Worm (Caenorhabditis elegans): ENCODE results near the gene elc-1.
A peak's percentile ranks its signal among the peaks of the same experiment; 100 is the strongest.

elc-1 gene

ce11 chrIII:1416571-1416970 lies 419 bp downstream of the elc-1 start:
- no peak for TF ChIP-seq lin-32 (GFP tag; optimal IDR thresholded peaks at IDR 0.05)
- no peak for TF ChIP-seq bed-3 (GFP tag; optimal IDR thresholded peaks at IDR 0.05)
- TF ChIP-seq nhr-237 (tag; optimal IDR thresholded peaks at IDR 0.05): no peak
- TF ChIP-seq blmp-1 (tag; optimal IDR thresholded peaks at IDR 0.05): no peak
- no peak for TF ChIP-seq hlh-1 (tag; optimal IDR thresholded peaks at IDR 0.05)
- TF ChIP-seq unc-120 (tag; optimal IDR thresholded peaks at IDR 0.05; ENCODE audit: poor library complexity, severe bottlenecking): no peak
- TF ChIP-seq ham-2 (GFP tag; optimal IDR thresholded peaks at IDR 0.05): no peak
- TF ChIP-seq unc-39 (tag; optimal IDR thresholded peaks at IDR 0.05): no peak
- TF ChIP-seq nhr-76 (tag; optimal IDR thresholded peaks at IDR 0.05): no peak
- no peak for TF ChIP-seq nhr-28 (tag; optimal IDR thresholded peaks at IDR 0.05)
- TF ChIP-seq lsy-2 (tag; optimal IDR thresholded peaks at IDR 0.05): no peak
- TF ChIP-seq mab-5 (tag; optimal IDR thresholded peaks at IDR 0.05): no peak
- no peak for TF ChIP-seq mls-2 (tag; optimal IDR thresholded peaks at IDR 0.05)

- TF ChIP-seq zip-8 (tag; optimal IDR thresholded peaks at IDR 0.05): peak; percentile 74
- no peak for TF ChIP-seq unc-62 (GFP tag; optimal IDR thresholded peaks at IDR 0.05)
- no peak for TF ChIP-seq nhr-76 (tag; optimal IDR thresholded peaks at IDR 0.05)
Observed at ce11 chrIII:1413890-1414613, 2.9 kb downstream of the elc-1 start, which contains the start of gene Y82E9BR.14. TSS of gene Y82E9BR.14 (minus strand) at chrIII:1414116.

- TF ChIP-seq zip-8 (tag; optimal IDR thresholded peaks at IDR 0.05) (no peak), lin-13 (tag; optimal IDR thresholded peaks at IDR 0.05) (no peak), lin-32 (GFP tag; optimal IDR thresholded peaks at IDR 0.05) (no peak), mep-1 (tag; optimal IDR thresholded peaks at IDR 0.05) (no peak), ceh-39 (tag; optimal IDR thresholded peaks at IDR 0.05) (no peak), cnd-1 (tag; optimal IDR thresholded peaks at IDR 0.05) (no peak), tbx-8 (GFP tag; optimal IDR thresholded peaks at IDR 0.05) (no peak)
Observed at ce11 chrIII:1413125-1413837, 3.7 kb downstream of the elc-1 start.

ce11 chrIII:1409139-1409538 lies 7.9 kb downstream of the elc-1 start, which contains the start of gene Y82E9BR.22:
TSS of gene Y82E9BR.22 (minus strand) at chrIII:1409239.
- TF ChIP-seq bed-3 (GFP tag; optimal IDR thresholded peaks at IDR 0.05): no peak
- TF ChIP-seq drap-1 (GFP tag; optimal IDR thresholded peaks at IDR 0.05): no peak
- TF ChIP-seq nhr-12 (tag; optimal IDR thresholded peaks at IDR 0.05): no peak
- no peak for TF ChIP-seq ceh-83 (GFP tag; optimal IDR thresholded peaks at IDR 0.05)
- TF ChIP-seq unc-62 (GFP tag; optimal IDR thresholded peaks at IDR 0.05): no peak
- no peak for TF ChIP-seq hlh-1 (tag; optimal IDR thresholded peaks at IDR 0.05)
- no peak for TF ChIP-seq ces-1 (GFP tag; optimal IDR thresholded peaks at IDR 0.05)
- TF ChIP-seq cnd-1 (tag; optimal IDR thresholded peaks at IDR 0.05): no peak
- TF ChIP-seq lsy-2 (tag; optimal IDR thresholded peaks at IDR 0.05): no peak
- TF ChIP-seq nhr-76 (tag; optimal IDR thresholded peaks at IDR 0.05): no peak
- no peak for TF ChIP-seq zip-8 (tag; optimal IDR thresholded peaks at IDR 0.05)

- TF ChIP-seq elt-1 (tag; optimal IDR thresholded peaks at IDR 0.05; ENCODE audit: borderline replicate concordance, insufficient read depth): no peak
- TF ChIP-seq mep-1 (tag; optimal IDR thresholded peaks at IDR 0.05): no peak
- TF ChIP-seq ceh-39 (tag; optimal IDR thresholded peaks at IDR 0.05): no peak
- TF ChIP-seq lin-13 (tag; optimal IDR thresholded peaks at IDR 0.05): no peak
- no peak for TF ChIP-seq sptf-1 (tag; optimal IDR thresholded peaks at IDR 0.05)
- TF ChIP-seq unc-39 (tag; optimal IDR thresholded peaks at IDR 0.05): no peak
- TF ChIP-seq elt-3 (tag; optimal IDR thresholded peaks at IDR 0.05): no peak
- no peak for TF ChIP-seq ztf-11 (tag; optimal IDR thresholded peaks at IDR 0.05)
- no peak for TF ChIP-seq unc-120 (tag; optimal IDR thresholded peaks at IDR 0.05; ENCODE audit: poor library complexity, severe bottlenecking)
- TF ChIP-seq nhr-28 (tag; optimal IDR thresholded peaks at IDR 0.05): no peak
- TF ChIP-seq ces-1 (GFP tag; optimal IDR thresholded peaks at IDR 0.05): no peak
- TF ChIP-seq bed-3 (GFP tag; optimal IDR thresholded peaks at IDR 0.05): no peak
- no peak for TF ChIP-seq snpc-4 (tag; optimal IDR thresholded peaks at IDR 0.05)
- no peak for TF ChIP-seq mls-2 (tag; optimal IDR thresholded peaks at IDR 0.05)
- no peak for TF ChIP-seq lin-32 (GFP tag; optimal IDR thresholded peaks at IDR 0.05)
- no peak for TF ChIP-seq unc-62 (GFP tag; optimal IDR thresholded peaks at IDR 0.05)
- TF ChIP-seq nhr-76 (tag; optimal IDR thresholded peaks at IDR 0.05): no peak
Observed at ce11 chrIII:1403108-1403507, 13.9 kb downstream of the elc-1 start, which contains the start of gene pals-18. TSS of gene pals-18 (plus strand) at chrIII:1403408.
